Worm (Caenorhabditis elegans) whole organism, early embryonic: ENCODE measurements around the gene srx-102.

ENCODE experiments used
- F13C5.2 ChIP-seq: sonication (generic microtip); optimal IDR thresholded peaks from 2 replicates; lab custom pipeline; 2017; ENCODE audit warnings: mild to moderate bottlenecking, missing genetic modification characterization, inconsistent platforms, missing compliant biosample characterization
- aly-1 ChIP-seq: sonication (generic microtip); optimal IDR thresholded peaks from 2 replicates; lab custom pipeline; 2016; ENCODE audit warnings: missing genetic modification characterization, missing compliant biosample characterization
- ama-1 ChIP-seq: fragments of 150-350 bp; optimal IDR thresholded peaks from 2 replicates; lab custom pipeline; 2014
- ceh-13 ChIP-seq: fragments of 200-800 bp; sonication (Bioruptor generic); optimal IDR thresholded peaks from 2 replicates; lab custom pipeline; 2018; ENCODE audit warnings: mild to moderate bottlenecking, missing genetic modification characterization, missing compliant biosample characterization
- ets-7 ChIP-seq: sonication (generic microtip); optimal IDR thresholded peaks from 2 replicates; lab custom pipeline; 2016; ENCODE audit warnings: missing genotype, missing genetic modification characterization, missing compliant biosample characterization
- flt-1 ChIP-seq: fragments of 200-800 bp; sonication (Bioruptor generic); IDR thresholded peaks from 2 replicates; pipeline ENCODE4 v1.3.6; 2022; ENCODE audit warnings: missing genetic modification characterization, missing compliant biosample characterization
- hmg-4 ChIP-seq: fragments of 200-800 bp; sonication (Bioruptor generic); optimal IDR thresholded peaks from 2 replicates; lab custom pipeline; 2018; ENCODE audit warnings: mild to moderate bottlenecking, missing genetic modification characterization, missing compliant biosample characterization
- hnd-1 ChIP-seq: sonication (generic microtip); optimal IDR thresholded peaks from 2 replicates; lab custom pipeline; 2016; ENCODE audit warnings: missing genetic modification characterization, missing compliant biosample characterization
- scrt-1 ChIP-seq: fragments of 200-800 bp; sonication (Bioruptor generic); IDR thresholded peaks from 2 replicates; pipeline ENCODE4 v1.3.6; 2022; ENCODE audit warnings: missing genetic modification characterization, missing compliant biosample characterization
- sea-1 ChIP-seq: fragments of 200-800 bp; sonication (Bioruptor generic); conservative IDR thresholded peaks from 2 replicates; pipeline ENCODE4 v1.3.6; 2022; ENCODE audit warnings: missing genetic modification characterization, missing compliant biosample characterization
- tbx-11 ChIP-seq: fragments of 200-800 bp; sonication (Bioruptor generic); IDR thresholded peaks from 2 replicates; pipeline ENCODE4 v1.3.6; 2022; ENCODE audit warnings: missing genetic modification characterization, missing compliant biosample characterization
- tbx-37 ChIP-seq: fragments of 200-800 bp; sonication (Bioruptor generic); conservative IDR thresholded peaks from 2 replicates; pipeline ENCODE4 v1.3.6; 2022; ENCODE audit warnings: missing genetic modification reagents, missing genetic modification characterization, missing compliant biosample characterization

ce11 chrII:3682770-3683234 is 11.8 kb downstream of the srx-102 start, which contains the start of gene F19B10.1:
- TF ChIP-seq hnd-1 (tag; lab: Kevin White, UChicago), result no peak
- TF ChIP-seq aly-1 (tag; lab: Kevin White, UChicago), result no peak
- no peak for TF ChIP-seq ama-1 (lab: Kevin White, UChicago)
- TF ChIP-seq sea-1 (GFP tag; lab: Robert Waterston, UW), result no peak
- TF ChIP-seq scrt-1, result no peak
- no peak for TF ChIP-seq tbx-11 (GFP tag; lab: Robert Waterston, UW)
- no peak for TF ChIP-seq flt-1
- no peak for TF ChIP-seq F13C5.2 (tag; lab: Kevin White, UChicago)
- no peak for TF ChIP-seq tbx-37 (GFP tag; lab: Robert Waterston, UW)
- TF ChIP-seq ets-7 (tag; lab: Kevin White, UChicago), result no peak
- no peak for TF ChIP-seq hmg-4
- TF ChIP-seq ceh-13 (GFP tag; lab: Kevin White, UChicago), result no peak
